Fruit fly (Drosophila melanogaster) whole organism, embryonic: ENCODE results near the gene CG9008.
A peak's percentile ranks its signal among the peaks of the same experiment; 100 is the strongest.

ENCODE experiments used
- Awh ChIP-seq: fragments of 200-800 bp; sonication (Bioruptor generic); IDR thresholded peaks from 2 replicates; pipeline ENCODE4, ENCODE4 v1.3.6; 2022; ENCODE audit warnings: missing biosample characterization, missing genetic modification characterization
- BtbVII ChIP-seq: fragments of 200-800 bp; sonication (Bioruptor generic); optimal IDR thresholded peaks from 3 replicates; lab custom pipeline; 2017; ENCODE audit warnings: missing biosample characterization, mild to moderate bottlenecking, missing genetic modification characterization
- CG12236 ChIP-seq: fragments of 200-800 bp; sonication (Bioruptor generic); optimal IDR thresholded peaks from 2 replicates; lab custom pipeline; 2016; ENCODE audit warnings: missing biosample characterization, missing genetic modification characterization
- CG16813 ChIP-seq: fragments of 200-800 bp; sonication (Bioruptor generic); IDR thresholded peaks from 3 replicates; pipeline ENCODE4 v1.3.6; 2022; ENCODE audit warnings: missing biosample characterization, missing genetic modification characterization; ENCODE audit not compliant: partially characterized antibody
- CG16815 ChIP-seq: fragments of 200-800 bp; sonication (Bioruptor generic); optimal IDR thresholded peaks from 3 replicates; lab custom pipeline; 2017; ENCODE audit warnings: missing biosample characterization, mild to moderate bottlenecking, missing genetic modification characterization
- CG18599 ChIP-seq: fragments of 200-800 bp; sonication (Bioruptor generic); optimal IDR thresholded peaks from 3 replicates; lab custom pipeline; 2017; ENCODE audit warnings: missing biosample characterization, missing genetic modification characterization, mild to moderate bottlenecking, moderate library complexity, missing genetic modification reagents
- CG7372 ChIP-seq: fragments of 200-800 bp; sonication (Bioruptor generic); IDR thresholded peaks from 2 replicates; pipeline ENCODE4 v1.3.6; 2022; ENCODE audit warnings: missing biosample characterization, missing genetic modification characterization
- CG7987 ChIP-seq: fragments of 200-800 bp; sonication (Bioruptor generic); optimal IDR thresholded peaks from 2 replicates; lab custom pipeline; 2018; ENCODE audit warnings: missing biosample characterization, mild to moderate bottlenecking, missing genetic modification characterization, moderate library complexity
- CG8089 ChIP-seq: fragments of 200-800 bp; sonication (Bioruptor generic); optimal IDR thresholded peaks from 3 replicates; lab custom pipeline; 2016; ENCODE audit warnings: missing biosample characterization, missing genetic modification characterization
- D19A ChIP-seq: fragments of 200-800 bp; optimal IDR thresholded peaks from 3 replicates; lab custom pipeline; 2019; ENCODE audit warnings: missing biosample characterization, mild to moderate bottlenecking, missing genetic modification characterization, moderate library complexity
- Deaf1 ChIP-seq: fragments of 200-800 bp; optimal IDR thresholded peaks from 3 replicates; lab custom pipeline; 2019; ENCODE audit warnings: missing biosample characterization, mild to moderate bottlenecking, missing genetic modification characterization, moderate library complexity
- Drgx ChIP-seq: fragments of 200-800 bp; sonication (Bioruptor generic); IDR thresholded peaks from 2 replicates; pipeline ENCODE4 v1.3.6; 2022; ENCODE audit warnings: missing biosample characterization, missing genetic modification characterization
- ERR ChIP-seq: fragments of 200-800 bp; sonication (Bioruptor generic); optimal IDR thresholded peaks from 2 replicates; lab custom pipeline; 2016; ENCODE audit warnings: missing biosample characterization, missing genetic modification characterization
- GATAe ChIP-seq: fragments of 200-800 bp; sonication (Bioruptor generic); conservative IDR thresholded peaks from 2 replicates; pipeline ENCODE4 v1.3.6; 2022; ENCODE audit warnings: missing biosample characterization, missing genetic modification characterization
- HHEX ChIP-seq: fragments of 200-800 bp; sonication (Bioruptor generic); optimal IDR thresholded peaks from 3 replicates; lab custom pipeline; 2017; ENCODE audit warnings: missing biosample characterization, mild to moderate bottlenecking, missing genetic modification characterization, missing genetic modification reagents
- Hr78 ChIP-seq, 2 experiments: fragments of 200-800 bp in 1 of 2; fragments of >200 bp in 1 of 2; sonication (Bioruptor generic) in 1 of 2; optimal IDR thresholded peaks; 2 replicates each; lab custom pipeline; 2017 to 2019; ENCODE audit warnings: missing biosample characterization in 2 of 2, missing genetic modification characterization in 2 of 2, mild to moderate bottlenecking in 1 of 2, moderate library complexity in 1 of 2
- Jarid2 ChIP-seq: fragments of 200-800 bp; sonication (Bioruptor generic); optimal IDR thresholded peaks from 3 replicates; lab custom pipeline; 2017; ENCODE audit warnings: mild to moderate bottlenecking, missing biosample characterization, missing genetic modification reagents, missing genetic modification characterization
- Med ChIP-seq: fragments of 200-800 bp; sonication (Bioruptor generic); peaks from one replicate; lab custom pipeline; 2016; ENCODE audit warnings: missing biosample characterization, missing genetic modification characterization, mild to moderate bottlenecking, inconsistent platforms, moderate library complexity
- Nf-YB ChIP-seq: fragments of 200-800 bp; sonication (Bioruptor generic); optimal IDR thresholded peaks from 3 replicates; lab custom pipeline; 2019; ENCODE audit warnings: missing biosample characterization, mild to moderate bottlenecking, missing genetic modification characterization, moderate library complexity
- NfI ChIP-seq: fragments of 200-800 bp; sonication (Bioruptor generic); optimal IDR thresholded peaks from 3 replicates; lab custom pipeline; 2018; ENCODE audit warnings: missing biosample characterization, mild to moderate bottlenecking, missing genetic modification characterization, moderate library complexity
- Rfx ChIP-seq: fragments of 200-800 bp; sonication (Bioruptor generic); IDR thresholded peaks from 2 replicates; pipeline ENCODE4 v1.3.6; 2022; ENCODE audit warnings: missing biosample characterization, missing genetic modification characterization
- cato ChIP-seq: fragments of 200-800 bp; sonication (Bioruptor generic); optimal IDR thresholded peaks from 2 replicates; lab custom pipeline; 2016; ENCODE audit warnings: missing biosample characterization, missing genetic modification characterization, borderline replicate concordance
- esg ChIP-seq: fragments of 200-800 bp; sonication (Bioruptor generic); conservative IDR thresholded peaks from 2 replicates; pipeline ENCODE4 v1.3.6; 2022; ENCODE audit warnings: missing biosample characterization, missing genetic modification characterization
- eyg ChIP-seq: fragments of 200-800 bp; sonication (Bioruptor generic); optimal IDR thresholded peaks from 3 replicates; lab custom pipeline; 2016; ENCODE audit warnings: missing biosample characterization, missing genetic modification characterization
- ftz-f1 ChIP-seq: fragments of 200-800 bp; sonication (Bioruptor generic); optimal IDR thresholded peaks from 2 replicates; lab custom pipeline; 2016; ENCODE audit warnings: missing biosample characterization, missing genetic modification characterization
- gfzf ChIP-seq: fragments of 200-800 bp; sonication (Bioruptor generic); optimal IDR thresholded peaks from 2 replicates; lab custom pipeline; 2016; ENCODE audit warnings: missing biosample characterization, mild to moderate bottlenecking, missing genetic modification characterization, moderate library complexity
- grn ChIP-seq: fragments of 200-800 bp; sonication (Bioruptor generic); optimal IDR thresholded peaks from 3 replicates; lab custom pipeline; 2017; ENCODE audit warnings: missing biosample characterization, missing genetic modification characterization
- gro ChIP-seq: fragments of 200-800 bp; sonication (Bioruptor generic); optimal IDR thresholded peaks from 2 replicates; lab custom pipeline; 2016; ENCODE audit warnings: missing biosample characterization, missing genetic modification characterization
- ham ChIP-seq: fragments of 200-800 bp; sonication (Bioruptor generic); IDR thresholded peaks from 2 replicates; pipeline ENCODE4 v1.3.6; 2022; ENCODE audit warnings: missing biosample characterization, missing genetic modification characterization
- hbn ChIP-seq: fragments of 200-800 bp; sonication (Bioruptor generic); IDR thresholded peaks from 2 replicates; pipeline ENCODE4 v1.3.6; 2022; ENCODE audit warnings: missing biosample characterization, missing genetic modification characterization; ENCODE audit not compliant: partially characterized antibody
- ind ChIP-seq: fragments of 200-800 bp; sonication (Bioruptor generic); optimal IDR thresholded peaks from 3 replicates; lab custom pipeline; 2016; ENCODE audit warnings: missing biosample characterization, missing genetic modification characterization
- ken ChIP-seq: fragments of 200-800 bp; sonication (Bioruptor generic); IDR thresholded peaks from 3 replicates; pipeline ENCODE4 v1.3.6; 2022; ENCODE audit warnings: missing biosample characterization, missing genetic modification characterization
- klu ChIP-seq: fragments of 200-800 bp; sonication (Bioruptor generic); IDR thresholded peaks from 2 replicates; pipeline ENCODE4 v1.3.6; 2022; ENCODE audit warnings: missing biosample characterization, missing genetic modification characterization
- kni ChIP-seq: fragments of 200-800 bp; sonication (Bioruptor generic); optimal IDR thresholded peaks from 3 replicates; lab custom pipeline; 2017; ENCODE audit warnings: mild to moderate bottlenecking, missing biosample characterization, missing genetic modification reagents, missing genetic modification characterization
- knrl ChIP-seq: fragments of 200-800 bp; sonication (Bioruptor generic); IDR thresholded peaks from 3 replicates; pipeline ENCODE4 v1.3.6; 2022; ENCODE audit warnings: missing biosample characterization, missing genetic modification characterization; ENCODE audit not compliant: partially characterized antibody
- lbe ChIP-seq: fragments of 200-800 bp; sonication (Bioruptor generic); optimal IDR thresholded peaks from 2 replicates; lab custom pipeline; 2016; ENCODE audit warnings: missing biosample characterization, mild to moderate bottlenecking, missing genetic modification characterization
- nau ChIP-seq: fragments of 200-800 bp; sonication (Bioruptor generic); optimal IDR thresholded peaks from 3 replicates; lab custom pipeline; 2017; ENCODE audit warnings: missing biosample characterization, mild to moderate bottlenecking, missing genetic modification characterization, missing genetic modification reagents
- org-1 ChIP-seq: fragments of 200-800 bp; sonication (Bioruptor generic); optimal IDR thresholded peaks from 2 replicates; lab custom pipeline; 2017; ENCODE audit warnings: missing biosample characterization, missing genetic modification characterization
- pzg ChIP-seq: fragments of 200-800 bp; sonication (Bioruptor generic); optimal IDR thresholded peaks from 3 replicates; lab custom pipeline; 2018; ENCODE audit warnings: missing biosample characterization, mild to moderate bottlenecking, missing genetic modification characterization, moderate library complexity
- salm ChIP-seq: fragments of 200-800 bp; sonication (Bioruptor generic); optimal IDR thresholded peaks from 2 replicates; lab custom pipeline; 2018; ENCODE audit warnings: missing biosample characterization, mild to moderate bottlenecking, missing genetic modification characterization
- shn ChIP-seq: fragments of 200-800 bp; sonication (Bioruptor generic); optimal IDR thresholded peaks from 3 replicates; lab custom pipeline; 2016; ENCODE audit warnings: missing biosample characterization, missing genetic modification characterization
- slp2 ChIP-seq: fragments of 200-800 bp; sonication (Bioruptor generic); optimal IDR thresholded peaks from 2 replicates; lab custom pipeline; 2016; ENCODE audit warnings: missing biosample characterization, missing genetic modification characterization
- so ChIP-seq: fragments of 200-800 bp; sonication (Bioruptor generic); IDR thresholded peaks from 3 replicates; pipeline ENCODE4 v1.3.6; 2022; ENCODE audit warnings: missing biosample characterization, missing genetic modification characterization
- tin ChIP-seq: fragments of 200-800 bp; sonication (Bioruptor generic); optimal IDR thresholded peaks from 3 replicates; lab custom pipeline; 2016; ENCODE audit warnings: missing biosample characterization, missing genetic modification characterization
- yki ChIP-seq: fragments of >200 bp; optimal IDR thresholded peaks from 3 replicates; lab custom pipeline; 2018
- zf30C ChIP-seq: fragments of 200-800 bp; sonication (Bioruptor generic); optimal IDR thresholded peaks from 3 replicates; lab custom pipeline; 2018; ENCODE audit warnings: missing biosample characterization, mild to moderate bottlenecking, missing genetic modification characterization

Gene CG9008

DNA sequence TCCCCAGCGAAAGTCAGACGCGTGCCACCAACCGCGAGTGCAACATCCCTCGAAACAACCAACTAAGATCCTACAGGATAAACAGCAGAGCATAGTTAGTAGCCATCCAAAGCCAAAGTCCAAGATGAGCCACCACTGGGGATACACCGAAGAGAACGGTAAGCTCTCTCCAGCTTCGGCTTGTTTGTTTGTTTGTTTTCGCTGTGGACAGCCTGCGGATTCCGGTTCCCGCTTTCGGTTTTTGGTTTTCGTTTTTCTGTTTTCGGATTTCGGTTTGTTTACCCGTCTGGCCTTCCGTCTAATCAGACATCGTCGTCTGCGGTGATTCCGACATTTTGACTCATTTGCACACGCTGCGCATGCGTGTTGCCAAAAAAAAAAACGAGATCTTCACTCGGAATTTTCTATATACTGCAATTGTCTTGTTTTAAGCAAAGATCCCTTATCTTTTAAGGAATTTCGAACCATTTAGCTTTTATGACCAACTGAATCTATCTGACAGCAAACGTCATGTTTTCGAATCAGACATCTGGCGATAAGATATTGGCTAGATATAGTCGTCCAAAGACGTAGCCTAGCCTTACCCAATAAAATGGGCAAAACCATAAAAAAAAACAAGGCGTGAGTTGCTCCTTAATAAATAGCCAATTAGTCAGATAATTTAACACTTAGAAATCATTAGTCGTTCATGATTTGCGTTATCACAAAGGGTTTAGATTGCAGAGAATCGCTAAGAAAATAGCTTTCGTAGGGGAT, 24.0 kb upstream of the CG9008 start (continued):
- TF ChIP-seq ken: no peak
- no peak for TF ChIP-seq CG8089 (GFP tag; lab: Kevin White, UChicago)
- TF ChIP-seq cato (GFP tag; lab: Kevin White, UChicago): no peak
- TF ChIP-seq nau: no peak
- no peak for TF ChIP-seq zf30C (GFP tag; lab: Kevin White, UChicago)
- TF ChIP-seq yki: no peak
- TF ChIP-seq HHEX (GFP tag; lab: Kevin White, UChicago): peak; percentile 6
- no peak for TF ChIP-seq CG16815 (GFP tag; lab: Kevin White, UChicago)
- TF ChIP-seq Deaf1: peak; percentile 82
- TF ChIP-seq NfI: no peak
- peak; percentile 31 for TF ChIP-seq gro (GFP tag; lab: Kevin White, UChicago)
- no peak for TF ChIP-seq lbe (GFP tag; lab: Kevin White, UChicago)
- TF ChIP-seq CG18599 (GFP tag; lab: Kevin White, UChicago): peak; percentile 26
- peak; percentile 64 for TF ChIP-seq Med (GFP tag; lab: Kevin White, UChicago)
- TF ChIP-seq GATAe (GFP tag; lab: Robert Waterston, UW): no peak
- TF ChIP-seq ham (GFP tag; lab: Robert Waterston, UW): no peak
- no peak for TF ChIP-seq Drgx (GFP tag; lab: Robert Waterston, UW)
- no peak for TF ChIP-seq esg (GFP tag; lab: Robert Waterston, UW)
- no peak for TF ChIP-seq CG12236
- TF ChIP-seq org-1 (GFP tag; lab: Kevin White, UChicago): no peak
- no peak for TF ChIP-seq hbn (GFP tag; lab: Robert Waterston, UW)
- peak; percentile 25 for TF ChIP-seq Jarid2 (GFP tag; lab: Kevin White, UChicago)
- TF ChIP-seq Awh: no peak
- TF ChIP-seq tin (GFP tag; lab: Kevin White, UChicago): no peak
- TF ChIP-seq Hr78 (GFP tag; optimal IDR thresholded peaks at IDR 0.05; lab: Kevin White, UChicago): no peak
- no peak for TF ChIP-seq ftz-f1 (GFP tag; lab: Kevin White, UChicago)
- TF ChIP-seq kni (GFP tag; lab: Kevin White, UChicago): no peak
- TF ChIP-seq BtbVII (GFP tag; lab: Kevin White, UChicago): peak; percentile 10
- TF ChIP-seq ind (GFP tag; lab: Kevin White, UChicago): no peak
- peak; percentile 22; the same call in 1 of the 3 replicates for TF ChIP-seq so (GFP tag; lab: Robert Waterston, UW)
- no peak for TF ChIP-seq CG7372
- no peak for TF ChIP-seq Nf-YB
- TF ChIP-seq CG16813 (GFP tag; lab: Robert Waterston, UW): no peak
- TF ChIP-seq pzg (GFP tag; lab: Kevin White, UChicago): no peak
- no peak for TF ChIP-seq salm (tag; lab: Kevin White, UChicago)
- TF ChIP-seq knrl (GFP tag; lab: Robert Waterston, UW): no peak
- TF ChIP-seq CG7987 (GFP tag; lab: Kevin White, UChicago): peak; percentile 94
- no peak for TF ChIP-seq slp2 (GFP tag; lab: Kevin White, UChicago)
- TF ChIP-seq shn (GFP tag; lab: Kevin White, UChicago): no peak
- no peak for TF ChIP-seq Rfx
- TF ChIP-seq klu (GFP tag; lab: Robert Waterston, UW): no peak
- peak; percentile 50 for TF ChIP-seq grn (GFP tag; lab: Kevin White, UChicago)
- TF ChIP-seq D19A (tag; lab: Kevin White, UChicago): no peak
- TF ChIP-seq gfzf (GFP tag; lab: Kevin White, UChicago): no peak
- TF ChIP-seq ERR (GFP tag; lab: Kevin White, UChicago): no peak
- no peak for TF ChIP-seq eyg (GFP tag; lab: Kevin White, UChicago)
- TF ChIP-seq, all 482 proteins: peak for 13
